Worm (Caenorhabditis elegans): ENCODE measurements around the gene F55A11.4.

F55A11.4 gene

DNA sequence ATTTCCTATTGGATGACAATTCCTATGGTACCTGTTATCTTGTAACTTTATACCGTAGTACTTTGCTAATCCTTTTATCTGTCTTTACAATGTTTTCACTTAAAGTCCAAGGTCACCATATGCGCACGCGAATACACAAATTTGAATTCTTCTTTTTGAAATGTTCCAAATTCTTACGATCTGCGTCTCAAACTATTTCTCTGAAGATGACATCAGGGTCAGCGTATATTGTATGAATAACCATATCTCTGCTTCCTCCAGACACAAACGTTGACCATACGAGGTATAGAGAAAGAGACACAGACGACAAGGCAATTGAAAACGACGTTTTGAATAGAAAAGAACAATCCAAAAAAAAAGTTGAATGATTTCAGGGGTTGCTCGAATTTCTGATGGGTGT, 3.7 kb downstream of the F55A11.4 start:
- no peak for TF ChIP-seq med-1 (GFP tag; optimal IDR thresholded peaks at IDR 0.05; ENCODE audit: insufficient read depth)
- TF ChIP-seq ztf-29 (GFP tag; IDR thresholded peaks at IDR 0.05) = no peak
- TF ChIP-seq cog-1 (tag; optimal IDR thresholded peaks at IDR 0.05) = no peak
- TF ChIP-seq ref-1 (GFP tag; conservative IDR thresholded peaks at IDR 0.05) = no peak
- TF ChIP-seq ztf-23 (GFP tag; IDR thresholded peaks at IDR 0.05) = no peak
- TF ChIP-seq klf-2 (GFP tag; conservative IDR thresholded peaks at IDR 0.05) = no peak
- no peak for TF ChIP-seq flt-1 (GFP tag; IDR thresholded peaks at IDR 0.05)

ce11 chrV:11776538-11776937, 6.3 kb downstream of the F55A11.4 start, which contains the start of gene F55A11.6:
Gene F55A11.6 (plus strand): TSS chrV:11776838.
- TF ChIP-seq cog-1 (tag; optimal IDR thresholded peaks at IDR 0.05) (no peak), T22C8.4 (GFP tag; IDR thresholded peaks at IDR 0.05) (no peak)

DNA sequence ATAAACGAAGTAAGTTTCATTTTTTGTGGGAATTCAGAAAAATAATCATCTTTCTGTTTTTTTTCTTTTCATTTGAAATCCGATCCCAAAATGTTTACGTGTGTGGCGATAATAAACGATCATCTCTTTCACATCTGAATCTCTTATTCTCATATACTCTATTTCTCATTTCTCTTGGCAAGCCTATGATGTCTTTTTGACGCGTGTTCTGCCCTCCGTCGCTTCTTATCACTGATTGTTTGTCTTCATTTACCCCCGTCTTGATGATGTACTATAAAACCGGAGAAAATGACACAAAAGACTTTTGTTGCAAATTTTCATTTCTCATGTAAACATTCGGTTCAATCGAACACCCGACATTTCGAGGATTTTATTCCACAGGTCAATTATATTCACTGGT, 7.6 kb downstream of the F55A11.4 start:
- no peak for TF ChIP-seq ref-1 (GFP tag; conservative IDR thresholded peaks at IDR 0.05)
- no peak for TF ChIP-seq cog-1 (tag; optimal IDR thresholded peaks at IDR 0.05)
- TF ChIP-seq ztf-23 (GFP tag; IDR thresholded peaks at IDR 0.05) = no peak
- TF ChIP-seq klf-2 (GFP tag; conservative IDR thresholded peaks at IDR 0.05) = no peak
- no peak for TF ChIP-seq tab-1 (GFP tag; IDR thresholded peaks at IDR 0.05)

ce11 chrV:11779310-11779709, 9.0 kb downstream of the F55A11.4 start:
- no peak for TF ChIP-seq ztf-29 (GFP tag; IDR thresholded peaks at IDR 0.05)

- TF ChIP-seq cog-1 (tag; optimal IDR thresholded peaks at IDR 0.05) (no peak), T22C8.4 (GFP tag; IDR thresholded peaks at IDR 0.05) (no peak), ztf-23 (GFP tag; IDR thresholded peaks at IDR 0.05) (no peak), tab-1 (GFP tag; IDR thresholded peaks at IDR 0.05) (no peak), ref-1 (GFP tag; conservative IDR thresholded peaks at IDR 0.05) (no peak), med-1 (GFP tag; optimal IDR thresholded peaks at IDR 0.05; ENCODE audit: insufficient read depth) (no peak), klf-2 (GFP tag; conservative IDR thresholded peaks at IDR 0.05) (no peak), flt-1 (GFP tag; IDR thresholded peaks at IDR 0.05) (no peak), ztf-29 (GFP tag; IDR thresholded peaks at IDR 0.05) (no peak)
Measured at ce11 chrV:11779810-11780209, 9.5 kb downstream of the F55A11.4 start.

DNA sequence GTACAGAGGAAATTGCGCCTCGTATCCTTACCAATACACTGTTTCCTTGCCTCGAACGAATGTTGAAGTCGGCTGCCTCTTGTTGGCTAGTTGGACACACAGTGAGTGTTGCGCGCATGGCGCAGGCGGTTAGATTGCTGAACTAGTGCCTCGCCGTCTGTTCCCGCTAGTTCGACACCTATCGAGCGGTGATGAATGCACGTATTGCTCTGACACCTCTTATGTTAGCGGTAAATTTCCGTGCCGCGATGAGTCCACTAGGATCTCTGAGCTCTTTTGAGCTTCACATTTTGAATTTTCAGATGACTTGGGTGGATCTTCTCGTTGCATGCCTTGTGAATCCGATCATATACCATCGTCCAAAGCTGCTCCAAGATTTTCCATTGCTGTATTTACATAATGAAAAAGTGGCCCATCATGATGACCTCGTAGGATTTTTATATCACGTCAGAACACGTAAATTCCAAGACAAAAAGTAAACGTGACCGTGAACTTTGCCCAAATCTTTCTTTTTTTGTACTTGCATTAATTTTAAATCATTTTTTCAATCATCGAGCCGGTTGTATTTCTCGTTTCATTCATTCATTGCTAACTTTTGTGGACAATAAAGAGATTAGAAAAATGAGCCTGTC, 12.7 kb downstream of the F55A11.4 start, which contains the start of gene F55A11.11:
Gene F55A11.11 (plus strand): TSS at position 341 of the 632 bp plus-strand sequence.
- peak; percentile 97 for TF ChIP-seq ztf-23 (GFP tag; IDR thresholded peaks at IDR 0.05)
- TF ChIP-seq ref-1 (GFP tag; conservative IDR thresholded peaks at IDR 0.05) = peak; percentile 93
- TF ChIP-seq T22C8.4 (GFP tag; IDR thresholded peaks at IDR 0.05) = peak; percentile 97
- peak; percentile 98 for TF ChIP-seq flt-1 (GFP tag; IDR thresholded peaks at IDR 0.05)
- peak; percentile 93 for TF ChIP-seq ztf-29 (GFP tag; IDR thresholded peaks at IDR 0.05)
- TF ChIP-seq tab-1 (GFP tag; IDR thresholded peaks at IDR 0.05) = peak; percentile 96
- TF ChIP-seq klf-2 (GFP tag; conservative IDR thresholded peaks at IDR 0.05) = peak; percentile 90
- peak; percentile 87 for TF ChIP-seq med-1 (GFP tag; optimal IDR thresholded peaks at IDR 0.05; ENCODE audit: insufficient read depth)
- peak; percentile 88 for TF ChIP-seq cog-1 (tag; optimal IDR thresholded peaks at IDR 0.05)

- TF ChIP-seq klf-2 (GFP tag; conservative IDR thresholded peaks at IDR 0.05) (no peak), ztf-29 (GFP tag; IDR thresholded peaks at IDR 0.05) (no peak), med-1 (GFP tag; optimal IDR thresholded peaks at IDR 0.05; ENCODE audit: insufficient read depth) (no peak), T22C8.4 (GFP tag; IDR thresholded peaks at IDR 0.05) (no peak), cog-1 (tag; optimal IDR thresholded peaks at IDR 0.05) (no peak), ztf-23 (GFP tag; IDR thresholded peaks at IDR 0.05) (no peak), ref-1 (GFP tag; conservative IDR thresholded peaks at IDR 0.05) (no peak), flt-1 (GFP tag; IDR thresholded peaks at IDR 0.05) (no peak)
Measured at ce11 chrV:11787258-11787657, 17.0 kb downstream of the F55A11.4 start, which contains the start of gene F55A11.7. Gene F55A11.7 (minus strand): TSS chrV:11787443.

DNA sequence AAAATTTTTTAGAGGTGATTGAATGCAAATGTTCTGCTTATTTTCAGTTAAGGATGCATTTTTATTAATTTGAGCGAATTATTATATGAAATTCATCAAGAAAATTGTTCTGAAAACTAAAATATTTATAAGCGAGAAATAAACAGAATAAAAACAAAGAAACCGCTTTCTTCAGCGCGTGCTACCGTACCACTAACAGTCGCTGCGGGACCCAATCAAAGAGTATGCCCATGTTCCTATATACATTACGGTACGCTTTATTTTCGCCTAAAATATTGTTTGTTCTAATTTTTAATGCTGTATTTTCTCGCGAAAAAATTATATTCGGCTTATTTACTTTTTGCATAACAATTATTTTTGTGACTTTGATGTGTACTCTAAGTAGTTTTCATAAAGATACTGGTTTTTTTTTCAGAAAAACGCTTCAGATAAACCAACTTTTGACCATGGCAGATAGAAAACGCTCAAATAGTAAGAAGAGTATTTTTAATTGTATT, 17.5 kb downstream of the F55A11.4 start, which contains the start of gene F55A11.8:
Gene F55A11.8 (plus strand): TSS at position 447 of the 497 bp plus-strand sequence.
- no peak for TF ChIP-seq T22C8.4 (GFP tag; IDR thresholded peaks at IDR 0.05)
- no peak for TF ChIP-seq flt-1 (GFP tag; IDR thresholded peaks at IDR 0.05)
- no peak for TF ChIP-seq ztf-29 (GFP tag; IDR thresholded peaks at IDR 0.05)
- no peak for TF ChIP-seq med-1 (GFP tag; optimal IDR thresholded peaks at IDR 0.05; ENCODE audit: insufficient read depth)
- no peak for TF ChIP-seq klf-2 (GFP tag; conservative IDR thresholded peaks at IDR 0.05)
- TF ChIP-seq ref-1 (GFP tag; conservative IDR thresholded peaks at IDR 0.05) = no peak
- no peak for TF ChIP-seq tab-1 (GFP tag; IDR thresholded peaks at IDR 0.05)
- TF ChIP-seq cog-1 (tag; optimal IDR thresholded peaks at IDR 0.05) = no peak
- TF ChIP-seq ztf-23 (GFP tag; IDR thresholded peaks at IDR 0.05) = no peak

ce11 chrV:11789474-11789873, 19.2 kb downstream of the F55A11.4 start, which contains the start of gene D2023.1:
Gene D2023.1 (plus strand): TSS chrV:11789550.
- TF ChIP-seq med-1 (GFP tag; optimal IDR thresholded peaks at IDR 0.05; ENCODE audit: insufficient read depth) = no peak
- TF ChIP-seq klf-2 (GFP tag; conservative IDR thresholded peaks at IDR 0.05) = no peak
- TF ChIP-seq T22C8.4 (GFP tag; IDR thresholded peaks at IDR 0.05) = no peak
- TF ChIP-seq ztf-23 (GFP tag; IDR thresholded peaks at IDR 0.05) = no peak
- TF ChIP-seq flt-1 (GFP tag; IDR thresholded peaks at IDR 0.05) = no peak
- no peak for TF ChIP-seq tab-1 (GFP tag; IDR thresholded peaks at IDR 0.05)
- no peak for TF ChIP-seq cog-1 (tag; optimal IDR thresholded peaks at IDR 0.05)
- TF ChIP-seq ztf-29 (GFP tag; IDR thresholded peaks at IDR 0.05) = no peak
- no peak for TF ChIP-seq ref-1 (GFP tag; conservative IDR thresholded peaks at IDR 0.05)

DNA sequence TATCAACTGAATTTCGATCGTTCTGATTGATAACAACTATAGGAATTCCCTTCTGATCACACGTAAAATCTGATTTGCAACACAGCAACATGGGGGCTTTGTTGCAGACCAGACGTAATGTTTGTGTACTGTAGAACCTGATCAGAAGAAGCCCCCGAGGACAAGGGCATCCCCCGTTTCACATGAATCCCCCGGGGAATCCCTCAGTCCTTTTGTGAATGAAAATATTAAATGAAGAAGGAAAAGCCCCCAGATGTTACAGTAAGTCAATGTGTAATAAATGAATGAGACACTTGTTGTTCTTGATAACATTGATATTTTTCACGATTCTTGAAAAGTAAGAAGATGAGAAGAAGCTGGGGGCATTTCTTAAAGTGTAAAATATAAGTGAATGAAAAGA, 23.9 kb downstream of the F55A11.4 start:
- TF ChIP-seq flt-1 (GFP tag; IDR thresholded peaks at IDR 0.05) = no peak
- no peak for TF ChIP-seq tab-1 (GFP tag; IDR thresholded peaks at IDR 0.05)
- TF ChIP-seq med-1 (GFP tag; optimal IDR thresholded peaks at IDR 0.05; ENCODE audit: insufficient read depth) = no peak
- TF ChIP-seq klf-2 (GFP tag; conservative IDR thresholded peaks at IDR 0.05) = no peak
- TF ChIP-seq ztf-29 (GFP tag; IDR thresholded peaks at IDR 0.05) = no peak
- no peak for TF ChIP-seq T22C8.4 (GFP tag; IDR thresholded peaks at IDR 0.05)
- no peak for TF ChIP-seq cog-1 (tag; optimal IDR thresholded peaks at IDR 0.05)
- no peak for TF ChIP-seq ztf-23 (GFP tag; IDR thresholded peaks at IDR 0.05)
- no peak for TF ChIP-seq ref-1 (GFP tag; conservative IDR thresholded peaks at IDR 0.05)

Data from whole organism, midembryonic.